Worm (Caenorhabditis elegans) whole organism, late embryonic: ENCODE data around the gene rga-9.

Experiments
- C38D4.7 ChIP-seq: fragments of 200-800 bp; sonication (Bioruptor generic); optimal IDR thresholded peaks from 2 replicates; lab custom pipeline; 2018; ENCODE audit warnings: mild to moderate bottlenecking, missing genetic modification characterization, moderate library complexity, missing compliant biosample characterization
- F13H6.1 ChIP-seq: sonication (generic microtip); optimal IDR thresholded peaks from 2 replicates; lab custom pipeline; 2016; ENCODE audit warnings: missing genetic modification characterization, missing compliant biosample characterization
- K02D7.2 ChIP-seq: sonication (generic microtip); optimal IDR thresholded peaks from 2 replicates; lab custom pipeline; 2017; ENCODE audit warnings: mild to moderate bottlenecking, missing genetic modification characterization, missing compliant biosample characterization
- K09A11.1 ChIP-seq: sonication (generic microtip); optimal IDR thresholded peaks from 2 replicates; lab custom pipeline; 2017; ENCODE audit warnings: antibody characterized with exemption, mild to moderate bottlenecking, missing genetic modification characterization, missing compliant biosample characterization; ENCODE audit not compliant: insufficient read depth
- T23F11.4 ChIP-seq: fragments of 200-800 bp; sonication (Bioruptor generic); optimal IDR thresholded peaks from 2 replicates; lab custom pipeline; 2018; ENCODE audit warnings: mild to moderate bottlenecking, missing genetic modification characterization, missing compliant biosample characterization
- Y22D7AL.16 ChIP-seq: sonication (generic microtip); optimal IDR thresholded peaks from 2 replicates; lab custom pipeline; 2016; ENCODE audit warnings: missing genetic modification characterization, missing compliant biosample characterization
- ceh-14 ChIP-seq: sonication (generic microtip); optimal IDR thresholded peaks from 2 replicates; lab custom pipeline; 2016; ENCODE audit warnings: missing genotype, missing genetic modification characterization, missing compliant biosample characterization
- ceh-18 ChIP-seq: sonication (generic microtip); optimal IDR thresholded peaks from 2 replicates; lab custom pipeline; 2016; ENCODE audit warnings: missing genetic modification characterization, missing compliant biosample characterization
- ceh-22 ChIP-seq: sonication (generic microtip); optimal IDR thresholded peaks from 2 replicates; lab custom pipeline; 2017; ENCODE audit warnings: missing biosample characterization, missing genetic modification characterization
- ceh-48 ChIP-seq: sonication (generic microtip); optimal IDR thresholded peaks from 2 replicates; lab custom pipeline; 2016; ENCODE audit warnings: missing genetic modification characterization, inconsistent platforms, missing compliant biosample characterization
- ceh-6 ChIP-seq: fragments of 200-800 bp; sonication (Bioruptor generic); optimal IDR thresholded peaks from 2 replicates; lab custom pipeline; 2018; ENCODE audit warnings: mild to moderate bottlenecking, missing genetic modification characterization, missing compliant biosample characterization
- ceh-9 ChIP-seq: sonication (generic microtip); optimal IDR thresholded peaks from 2 replicates; lab custom pipeline; 2016; ENCODE audit warnings: mild to moderate bottlenecking, missing genetic modification characterization, inconsistent platforms, missing compliant biosample characterization
- che-1 ChIP-seq: sonication (generic microtip); optimal IDR thresholded peaks from 2 replicates; lab custom pipeline; 2016; ENCODE audit warnings: mild to moderate bottlenecking, missing genetic modification characterization, missing compliant biosample characterization
- dmd-4 ChIP-seq: sonication (generic microtip); optimal IDR thresholded peaks from 2 replicates; lab custom pipeline; 2016; ENCODE audit warnings: borderline replicate concordance, missing genetic modification characterization, missing compliant biosample characterization
- dve-1 ChIP-seq: sonication (generic microtip); optimal IDR thresholded peaks from 2 replicates; lab custom pipeline; 2017; ENCODE audit warnings: antibody characterized with exemption, mild to moderate bottlenecking, missing genetic modification characterization, missing compliant biosample characterization
- ets-4 ChIP-seq: sonication (generic microtip); optimal IDR thresholded peaks from 2 replicates; lab custom pipeline; 2016; ENCODE audit warnings: missing genetic modification characterization, missing compliant biosample characterization
- fkh-10 ChIP-seq: fragments of 150-350 bp; optimal IDR thresholded peaks from 2 replicates; lab custom pipeline; 2014; ENCODE audit warnings: missing biosample characterization, missing genetic modification reagents, missing genetic modification characterization
- gmeb-2 ChIP-seq: sonication (generic microtip); optimal IDR thresholded peaks from 2 replicates; lab custom pipeline; 2016; ENCODE audit warnings: missing genetic modification characterization, inconsistent platforms, missing compliant biosample characterization
- hlh-8 ChIP-seq: sonication (generic microtip); optimal IDR thresholded peaks from 2 replicates; lab custom pipeline; 2016; ENCODE audit warnings: missing genotype, missing genetic modification characterization, missing compliant biosample characterization
- lim-6 ChIP-seq: sonication (generic microtip); optimal IDR thresholded peaks from 2 replicates; lab custom pipeline; 2016; ENCODE audit warnings: missing genetic modification characterization, missing compliant biosample characterization
- lin-11 ChIP-seq: fragments of 200-800 bp; sonication (Bioruptor generic); optimal IDR thresholded peaks from 2 replicates; lab custom pipeline; 2018; ENCODE audit warnings: mild to moderate bottlenecking, missing genetic modification characterization, missing compliant biosample characterization
- madf-2 ChIP-seq: sonication (generic microtip); optimal IDR thresholded peaks from 2 replicates; lab custom pipeline; 2017; ENCODE audit warnings: missing genetic modification characterization, missing compliant biosample characterization
- nhr-11 ChIP-seq: fragments of 150-350 bp; optimal IDR thresholded peaks from 2 replicates; lab custom pipeline; 2014; ENCODE audit warnings: missing biosample characterization, missing genetic modification characterization
- nhr-232 ChIP-seq: sonication (generic microtip); optimal IDR thresholded peaks from 2 replicates; lab custom pipeline; 2016; ENCODE audit warnings: missing genetic modification characterization, missing compliant biosample characterization
- pat-9 ChIP-seq: fragments of 200-800 bp; sonication (Bioruptor generic); optimal IDR thresholded peaks from 2 replicates; lab custom pipeline; 2018; ENCODE audit warnings: mild to moderate bottlenecking, missing genetic modification characterization, moderate library complexity, missing compliant biosample characterization
- pax-1 ChIP-seq: fragments of 150-350 bp; optimal IDR thresholded peaks from 2 replicates; lab custom pipeline; 2014; ENCODE audit warnings: missing biosample characterization, missing genetic modification characterization
- pha-2 ChIP-seq: sonication (generic microtip); optimal IDR thresholded peaks from 2 replicates; lab custom pipeline; 2017; ENCODE audit warnings: mild to moderate bottlenecking, missing genetic modification characterization, missing compliant biosample characterization
- pqm-1 ChIP-seq: sonication (generic microtip); optimal IDR thresholded peaks from 2 replicates; lab custom pipeline; 2016; ENCODE audit warnings: missing genetic modification characterization, missing compliant biosample characterization
- pros-1 ChIP-seq: fragments of 150-350 bp; optimal IDR thresholded peaks from 2 replicates; lab custom pipeline; 2014; ENCODE audit warnings: missing biosample characterization, missing genetic modification reagents, missing genetic modification characterization
- rnt-1 ChIP-seq: sonication (generic microtip); optimal IDR thresholded peaks from 2 replicates; lab custom pipeline; 2016; ENCODE audit warnings: missing genetic modification characterization, missing compliant biosample characterization
- sox-2 ChIP-seq: fragments of 200-800 bp; sonication (Bioruptor generic); IDR thresholded peaks from 2 replicates; pipeline ENCODE4 v1.3.6; 2022; ENCODE audit warnings: missing genetic modification reagents, missing genetic modification characterization, missing compliant biosample characterization
- sox-4 ChIP-seq: sonication (generic microtip); optimal IDR thresholded peaks from 2 replicates; lab custom pipeline; 2017; ENCODE audit warnings: mild to moderate bottlenecking, missing genetic modification characterization, inconsistent platforms, missing compliant biosample characterization
- syd-9 ChIP-seq: sonication (generic microtip); optimal IDR thresholded peaks from 2 replicates; lab custom pipeline; 2016; ENCODE audit warnings: mild to moderate bottlenecking, missing genetic modification characterization, moderate library complexity, missing compliant biosample characterization
- tbx-2 ChIP-seq: sonication (generic microtip); optimal IDR thresholded peaks from 2 replicates; lab custom pipeline; 2016; ENCODE audit warnings: missing genetic modification characterization, missing compliant biosample characterization
- ttx-3 ChIP-seq: sonication (generic microtip); optimal IDR thresholded peaks from 2 replicates; lab custom pipeline; 2016; ENCODE audit warnings: missing genetic modification reagents, missing genetic modification characterization, missing compliant biosample characterization
- unc-3 ChIP-seq, 2 experiments: fragments of 200-800 bp in 1 of 2; sonication (Bioruptor generic) in 1 of 2; sonication (generic microtip) in 1 of 2; conservative IDR thresholded peaks in 1 of 2; optimal IDR thresholded peaks in 1 of 2; 2 replicates each; pipeline versions ENCODE4 v1.3.6 to Lab custom; 2016 to 2022; ENCODE audit warnings: missing compliant biosample characterization in 2 of 2, missing genetic modification characterization in 2 of 2, missing genetic modification reagents in 1 of 2
- unc-42 ChIP-seq: sonication (generic microtip); optimal IDR thresholded peaks from 2 replicates; lab custom pipeline; 2016; ENCODE audit warnings: missing genotype, missing genetic modification characterization, missing compliant biosample characterization
- unc-55 ChIP-seq: sonication (generic microtip); optimal IDR thresholded peaks from 2 replicates; lab custom pipeline; 2017; ENCODE audit warnings: missing biosample characterization, missing genetic modification reagents, missing genetic modification characterization
- unc-86 ChIP-seq: sonication (generic microtip); optimal IDR thresholded peaks from 2 replicates; lab custom pipeline; 2016; ENCODE audit warnings: missing genetic modification characterization, missing compliant biosample characterization
- ztf-16 ChIP-seq: sonication (generic microtip); optimal IDR thresholded peaks from 2 replicates; lab custom pipeline; 2017; ENCODE audit warnings: missing genetic modification characterization, missing compliant biosample characterization

The rga-9 gene

DNA sequence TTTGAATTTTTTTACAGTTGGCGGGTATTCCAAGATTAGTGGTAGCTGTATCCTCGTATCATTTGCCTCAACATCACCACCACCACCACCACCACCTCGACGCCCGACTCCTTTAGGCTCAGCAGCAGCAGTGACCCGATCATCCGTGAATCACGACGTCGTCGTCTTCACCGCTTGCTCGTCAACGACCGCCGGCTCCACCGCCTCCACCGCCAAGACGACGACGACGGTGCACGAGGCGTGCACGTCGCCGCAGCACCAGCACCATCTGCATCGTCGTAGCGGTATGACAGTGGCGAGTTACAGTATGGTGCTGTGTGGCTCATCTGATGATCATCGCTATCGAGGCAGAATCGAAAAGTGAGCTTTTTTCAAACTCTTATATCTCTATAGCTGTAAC is at the start of gene rga-9:
Gene rga-9 (plus strand): TSS at position 16 of the 400 bp plus-strand sequence.
- no peak for TF ChIP-seq ceh-22
- TF ChIP-seq F13H6.1, result no peak
- no peak for TF ChIP-seq ceh-9 (tag; lab: Kevin White, UChicago)
- TF ChIP-seq tbx-2 (tag; lab: Kevin White, UChicago), result no peak
- no peak for TF ChIP-seq dve-1 (tag; lab: Kevin White, UChicago)
- TF ChIP-seq K02D7.2 (tag; lab: Kevin White, UChicago), result no peak
- no peak for TF ChIP-seq C38D4.7 (GFP tag; lab: Kevin White, UChicago)
- no peak for TF ChIP-seq Y22D7AL.16
- no peak for TF ChIP-seq ets-4 (tag; lab: Kevin White, UChicago)
- TF ChIP-seq unc-86, result no peak
- TF ChIP-seq dmd-4 (tag; lab: Kevin White, UChicago), result no peak
- no peak for TF ChIP-seq nhr-11 (tag; lab: Kevin White, UChicago)
- TF ChIP-seq syd-9 (tag; lab: Kevin White, UChicago), result no peak
- TF ChIP-seq pha-2 (tag; lab: Kevin White, UChicago), result no peak
- TF ChIP-seq madf-2 (tag; lab: Kevin White, UChicago), result no peak
- no peak for TF ChIP-seq unc-55 (GFP tag; lab: Kevin White, UChicago)
- TF ChIP-seq rnt-1, result no peak

DNA sequence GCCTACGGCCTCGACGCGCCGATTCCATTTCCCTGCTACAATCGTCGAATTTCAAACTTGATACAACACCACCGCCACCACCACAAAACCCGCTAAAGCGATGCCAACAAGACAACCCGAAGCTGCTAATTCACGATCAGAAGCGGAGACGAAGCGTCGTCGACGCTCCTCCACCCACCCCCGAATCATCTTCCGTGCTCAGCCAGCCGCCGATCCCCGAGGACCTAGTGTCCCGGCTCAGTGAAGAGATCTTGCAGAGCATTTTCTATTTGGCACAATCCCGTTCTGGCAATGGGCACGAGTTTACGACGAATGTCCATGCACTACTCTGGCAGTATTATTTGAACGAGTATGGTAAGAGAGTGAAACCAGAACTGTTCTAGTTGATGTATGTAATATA is 49.4 kb upstream of the rga-9 start:
- TF ChIP-seq lin-11 (tag; lab: Kevin White, UChicago) (no peak), lim-6 (tag; lab: Kevin White, UChicago) (no peak), ttx-3 (tag; lab: Kevin White, UChicago) (no peak), dve-1 (tag; lab: Kevin White, UChicago) (no peak), ceh-48 (tag; lab: Kevin White, UChicago) (no peak), gmeb-2 (no peak), C38D4.7 (GFP tag; lab: Kevin White, UChicago) (no peak)
- TF ChIP-seq, all 69 proteins: peak for 0

DNA sequence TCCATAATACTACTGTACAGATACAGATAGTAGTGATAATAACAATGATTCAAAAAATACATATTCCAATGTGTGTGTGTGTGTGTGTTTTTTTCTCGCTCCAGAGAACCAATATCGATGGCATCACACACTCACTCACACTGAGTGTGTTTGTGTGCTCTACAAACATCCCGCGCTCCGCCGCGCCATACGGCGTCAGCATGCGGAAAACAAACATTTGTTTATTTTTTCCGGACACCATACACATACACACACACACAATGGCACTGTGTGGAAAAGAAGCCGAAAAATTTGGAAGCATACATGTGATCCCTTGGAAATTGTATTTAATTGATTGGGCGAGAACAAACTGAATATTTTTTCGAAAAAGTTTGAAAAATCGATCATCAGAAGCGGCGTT is 49.0 kb upstream of the rga-9 start:
- TF ChIP-seq unc-55 (GFP tag; lab: Kevin White, UChicago) (no peak), unc-3 (GFP tag; conservative IDR thresholded peaks at IDR 0.05; lab: Robert Waterston, UW) (no peak), unc-3 (tag; optimal IDR thresholded peaks at IDR 0.05; lab: Kevin White, UChicago) (no peak), fkh-10 (GFP tag; lab: Kevin White, UChicago) (no peak), nhr-232 (no peak), ceh-14 (tag; lab: Kevin White, UChicago) (no peak), pros-1 (tag; lab: Kevin White, UChicago) (no peak), ceh-6 (GFP tag; lab: Kevin White, UChicago) (no peak), ceh-9 (tag; lab: Kevin White, UChicago) (no peak)

DNA sequence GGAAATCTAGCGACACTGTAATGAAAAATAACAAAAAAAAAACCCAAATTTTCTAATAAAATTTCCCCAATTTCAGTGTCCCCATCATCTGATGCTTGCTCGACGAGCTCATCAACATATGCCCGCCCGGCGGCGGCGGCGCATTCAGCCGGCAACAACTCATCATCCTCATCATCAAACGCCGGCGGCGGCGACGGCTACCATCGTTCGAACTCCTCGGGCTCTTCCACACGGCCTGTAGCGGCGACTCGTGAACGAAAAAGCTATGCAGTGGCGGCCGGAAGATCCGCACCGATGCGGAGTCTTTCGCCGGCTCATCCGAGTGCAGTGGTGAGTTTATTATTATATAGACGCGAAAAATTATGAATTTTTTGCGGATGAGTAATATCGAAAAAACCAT is 47.9 kb upstream of the rga-9 start:
- TF ChIP-seq nhr-11 (tag; lab: Kevin White, UChicago), result no peak
- TF ChIP-seq hlh-8 (tag; lab: Kevin White, UChicago), result no peak
- no peak for TF ChIP-seq ztf-16 (tag; lab: Kevin White, UChicago)
- TF ChIP-seq pqm-1 (tag; lab: Kevin White, UChicago), result no peak
- TF ChIP-seq pax-1 (tag; lab: Kevin White, UChicago), result no peak
- no peak for TF ChIP-seq unc-42 (tag; lab: Kevin White, UChicago)
- no peak for TF ChIP-seq che-1
- TF ChIP-seq ceh-14 (tag; lab: Kevin White, UChicago), result no peak
- no peak for TF ChIP-seq K09A11.1 (tag; lab: Kevin White, UChicago)
- no peak for TF ChIP-seq dve-1 (tag; lab: Kevin White, UChicago)
- no peak for TF ChIP-seq T23F11.4 (GFP tag; lab: Kevin White, UChicago)
- TF ChIP-seq ets-4 (tag; lab: Kevin White, UChicago), result no peak
- no peak for TF ChIP-seq F13H6.1
- no peak for TF ChIP-seq pat-9 (tag; lab: Kevin White, UChicago)
- TF ChIP-seq madf-2 (tag; lab: Kevin White, UChicago), result no peak
- no peak for TF ChIP-seq sox-2 (GFP tag; lab: Robert Waterston, UW)
- TF ChIP-seq ceh-18 (tag; lab: Kevin White, UChicago), result no peak
- no peak for TF ChIP-seq sox-4 (tag; lab: Kevin White, UChicago)
- no peak for TF ChIP-seq ceh-48 (tag; lab: Kevin White, UChicago)
